Fruit fly (Drosophila melanogaster) whole organism, adult: ENCODE results near the gene Syt1.

Experiments used
- CG11617 ChIP-seq: fragments of 200-800 bp; sonication (Bioruptor generic); optimal IDR thresholded peaks from 2 replicates; lab custom pipeline; 2017; ENCODE audit warnings: mild to moderate bottlenecking, missing biosample characterization, missing genetic modification reagents, missing genetic modification characterization
- CG12768 ChIP-seq: fragments of 200-800 bp; sonication (Bioruptor generic); optimal IDR thresholded peaks from 2 replicates; lab custom pipeline; 2017; ENCODE audit warnings: missing biosample characterization, missing genetic modification characterization, mild to moderate bottlenecking, moderate library complexity, missing genetic modification reagents
- CG14711 ChIP-seq: fragments of 200-800 bp; sonication (Bioruptor generic); optimal IDR thresholded peaks from 2 replicates; lab custom pipeline; 2018; ENCODE audit warnings: missing biosample characterization, mild to moderate bottlenecking, missing genetic modification characterization, moderate library complexity
- CG1620 ChIP-seq: fragments of 200-800 bp; sonication (Bioruptor generic); optimal IDR thresholded peaks from 2 replicates; lab custom pipeline; 2016; ENCODE audit warnings: missing biosample characterization, missing genetic modification characterization
- CG33017 ChIP-seq: fragments of 200-800 bp; sonication (Bioruptor generic); optimal IDR thresholded peaks from 2 replicates; lab custom pipeline; 2018; ENCODE audit warnings: missing biosample characterization, mild to moderate bottlenecking, missing genetic modification characterization, moderate library complexity
- CG5204 ChIP-seq: fragments of 200-800 bp; sonication (Bioruptor generic); optimal IDR thresholded peaks from 2 replicates; lab custom pipeline; 2016; ENCODE audit warnings: missing biosample characterization, missing genetic modification characterization
- CG7045 ChIP-seq: fragments of 200-800 bp; sonication (Bioruptor generic); optimal IDR thresholded peaks from 2 replicates; lab custom pipeline; 2017; ENCODE audit warnings: missing biosample characterization, mild to moderate bottlenecking, missing genetic modification characterization
- CG7101 ChIP-seq: fragments of 200-800 bp; sonication (Bioruptor generic); optimal IDR thresholded peaks from 2 replicates; lab custom pipeline; 2018; ENCODE audit warnings: missing biosample characterization, mild to moderate bottlenecking, missing genetic modification characterization, moderate library complexity
- Clk ChIP-seq: fragments of 200-800 bp; sonication (Bioruptor generic); optimal IDR thresholded peaks from 2 replicates; lab custom pipeline; 2017; ENCODE audit warnings: missing biosample characterization, missing genetic modification characterization
- Crg-1 ChIP-seq: fragments of 200-800 bp; sonication (Bioruptor generic); optimal IDR thresholded peaks from 2 replicates; lab custom pipeline; 2016; ENCODE audit warnings: missing biosample characterization, missing genetic modification characterization
- Hr96 ChIP-seq: fragments of 200-800 bp; sonication (Bioruptor generic); optimal IDR thresholded peaks from 2 replicates; lab custom pipeline; 2016; ENCODE audit warnings: missing biosample characterization, missing genetic modification characterization
- Mnt ChIP-seq: fragments of 200-800 bp; sonication (Bioruptor generic); optimal IDR thresholded peaks from 2 replicates; lab custom pipeline; 2016; ENCODE audit warnings: missing biosample characterization, mild to moderate bottlenecking, missing genetic modification characterization
- bab1 ChIP-seq: fragments of 200-800 bp; sonication (Bioruptor generic); optimal IDR thresholded peaks from 3 replicates; lab custom pipeline; 2019; ENCODE audit warnings: missing biosample characterization, mild to moderate bottlenecking, missing genetic modification characterization, moderate library complexity
- cic ChIP-seq: fragments of 200-800 bp; sonication (Bioruptor generic); optimal IDR thresholded peaks from 2 replicates; lab custom pipeline; 2017; ENCODE audit warnings: missing biosample characterization, mild to moderate bottlenecking, missing genetic modification characterization, moderate library complexity
- cnc ChIP-seq, 2 experiments: fragments of >200 bp; optimal IDR thresholded peaks; 2 replicates each; lab custom pipeline; 2017
- kay ChIP-seq: fragments of 200-800 bp; sonication (Bioruptor generic); peaks from one replicate; lab custom pipeline; 2016; ENCODE audit warnings: missing biosample characterization, missing genetic modification characterization, borderline replicate concordance
- ovo ChIP-seq: fragments of 200-800 bp; sonication (Bioruptor generic); optimal IDR thresholded peaks from 2 replicates; lab custom pipeline; 2016; ENCODE audit warnings: missing biosample characterization, missing genetic modification characterization
- pad ChIP-seq: fragments of 200-800 bp; sonication (Bioruptor generic); optimal IDR thresholded peaks from 3 replicates; lab custom pipeline; 2017; ENCODE audit warnings: missing biosample characterization, missing genetic modification characterization, mild to moderate bottlenecking, moderate library complexity, missing genetic modification reagents
- tj ChIP-seq: fragments of 200-800 bp; sonication (Bioruptor generic); optimal IDR thresholded peaks from 3 replicates; lab custom pipeline; 2017; ENCODE audit warnings: missing biosample characterization, mild to moderate bottlenecking, missing genetic modification characterization, moderate library complexity
- toe ChIP-seq: fragments of 200-800 bp; sonication (Bioruptor generic); optimal IDR thresholded peaks from 2 replicates; lab custom pipeline; 2016; ENCODE audit warnings: missing biosample characterization, missing genetic modification characterization

Gene Syt1

DNA sequence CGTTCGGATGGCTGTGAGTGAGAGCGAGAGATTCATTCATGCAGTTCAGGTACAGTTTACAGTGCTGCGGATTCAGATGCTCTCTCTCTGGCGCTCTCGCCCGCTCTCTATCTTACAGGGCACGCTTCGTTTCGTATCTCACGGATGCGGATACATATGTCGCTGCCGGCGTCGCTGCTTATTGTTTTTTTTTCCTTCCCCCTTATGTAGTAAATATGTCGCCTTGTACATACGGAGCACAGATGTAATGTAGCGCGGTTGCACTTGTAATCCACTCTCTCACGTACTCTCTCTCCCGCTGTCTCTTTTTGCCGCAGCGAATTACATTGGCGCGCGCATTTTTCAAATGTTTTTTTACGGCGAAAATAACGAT, 44.5 kb downstream of the Syt1 start:
- peak; percentile 93 for TF ChIP-seq cic (GFP tag; lab: Kevin White, UChicago)
- TF ChIP-seq Mnt (GFP tag; lab: Kevin White, UChicago), result peak; percentile 76
- TF ChIP-seq tj (GFP tag; lab: Kevin White, UChicago), result no peak

dm6 chr2L:2754437-2755322, 45.1 kb downstream of the Syt1 start:
- TF ChIP-seq CG7045 (peak; percentile 92), cnc (optimal IDR thresholded peaks at IDR 0.05; lab: Kevin White, UChicago) (no peak), CG12768 (GFP tag; lab: Kevin White, UChicago) (peak; percentile 89), toe (peak; percentile 70), CG5204 (GFP tag; lab: Kevin White, UChicago) (no peak), bab1 (peak; percentile 42), pad (peak; percentile 66), Mnt (GFP tag; lab: Kevin White, UChicago) (peak; percentile 56), CG14711 (peak; percentile 77), tj (GFP tag; lab: Kevin White, UChicago) (peak; percentile 3), Clk (GFP tag; lab: Kevin White, UChicago) (peak; percentile 77), Hr96 (GFP tag; lab: Kevin White, UChicago) (peak; percentile 79), CG1620 (no peak), CG33017 (peak; percentile 90), cic (GFP tag; lab: Kevin White, UChicago) (no peak), CG11617 (GFP tag; lab: Kevin White, UChicago) (peak; percentile 88), ovo (peak; percentile 34), Crg-1 (peak; percentile 41), CG7101 (tag; lab: Kevin White, UChicago) (peak; percentile 82), kay (GFP tag; lab: Kevin White, UChicago) (peak; percentile 93)

DNA sequence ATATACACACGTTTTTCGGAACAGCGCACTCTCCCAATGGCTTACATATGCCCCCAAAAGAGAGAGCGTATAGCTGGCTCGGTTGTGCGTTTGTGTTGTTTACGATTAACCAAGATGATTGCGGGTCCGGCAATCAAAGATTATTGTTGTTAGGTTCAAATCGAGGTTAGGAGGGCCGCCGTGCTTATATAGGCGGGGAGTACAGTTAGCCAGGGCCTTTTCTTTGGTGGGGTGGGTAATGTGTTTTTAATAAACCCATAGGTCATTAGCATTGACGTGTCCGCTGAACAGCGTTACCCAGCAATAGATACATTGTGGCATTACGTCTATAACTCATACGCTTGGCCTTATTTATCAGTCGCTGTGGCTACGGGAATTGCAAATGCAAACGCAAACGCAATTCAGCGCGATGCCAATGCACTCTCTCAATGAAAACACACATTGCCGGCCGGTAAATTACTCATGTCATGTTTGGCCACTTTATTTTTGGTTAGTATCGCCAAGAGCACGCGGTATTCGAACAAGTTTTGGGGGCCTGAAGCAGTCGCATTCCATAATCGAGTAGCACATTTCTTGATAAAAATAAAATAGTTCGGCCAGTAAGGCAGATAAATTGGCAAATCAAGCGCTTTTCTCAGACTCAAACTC, 45.9 kb downstream of the Syt1 start:
- no peak for TF ChIP-seq CG14711
- no peak for TF ChIP-seq Clk (GFP tag; lab: Kevin White, UChicago)
- TF ChIP-seq Crg-1, result no peak
- TF ChIP-seq kay (GFP tag; lab: Kevin White, UChicago), result no peak
- TF ChIP-seq CG7101 (tag; lab: Kevin White, UChicago), result no peak
- TF ChIP-seq Hr96 (GFP tag; lab: Kevin White, UChicago), result no peak
- no peak for TF ChIP-seq CG12768 (GFP tag; lab: Kevin White, UChicago)
- no peak for TF ChIP-seq CG1620
- no peak for TF ChIP-seq CG5204 (GFP tag; lab: Kevin White, UChicago)
- no peak for TF ChIP-seq toe
- TF ChIP-seq bab1, result no peak
- TF ChIP-seq pad, result no peak
- peak; percentile 21 for TF ChIP-seq ovo
- TF ChIP-seq CG11617 (GFP tag; lab: Kevin White, UChicago), result no peak
- TF ChIP-seq Mnt (GFP tag; lab: Kevin White, UChicago), result no peak
- peak; percentile 61 for TF ChIP-seq tj (GFP tag; lab: Kevin White, UChicago)
- peak; percentile 79 for TF ChIP-seq cic (GFP tag; lab: Kevin White, UChicago)
- no peak for TF ChIP-seq CG7045
- TF ChIP-seq CG33017, result no peak

DNA sequence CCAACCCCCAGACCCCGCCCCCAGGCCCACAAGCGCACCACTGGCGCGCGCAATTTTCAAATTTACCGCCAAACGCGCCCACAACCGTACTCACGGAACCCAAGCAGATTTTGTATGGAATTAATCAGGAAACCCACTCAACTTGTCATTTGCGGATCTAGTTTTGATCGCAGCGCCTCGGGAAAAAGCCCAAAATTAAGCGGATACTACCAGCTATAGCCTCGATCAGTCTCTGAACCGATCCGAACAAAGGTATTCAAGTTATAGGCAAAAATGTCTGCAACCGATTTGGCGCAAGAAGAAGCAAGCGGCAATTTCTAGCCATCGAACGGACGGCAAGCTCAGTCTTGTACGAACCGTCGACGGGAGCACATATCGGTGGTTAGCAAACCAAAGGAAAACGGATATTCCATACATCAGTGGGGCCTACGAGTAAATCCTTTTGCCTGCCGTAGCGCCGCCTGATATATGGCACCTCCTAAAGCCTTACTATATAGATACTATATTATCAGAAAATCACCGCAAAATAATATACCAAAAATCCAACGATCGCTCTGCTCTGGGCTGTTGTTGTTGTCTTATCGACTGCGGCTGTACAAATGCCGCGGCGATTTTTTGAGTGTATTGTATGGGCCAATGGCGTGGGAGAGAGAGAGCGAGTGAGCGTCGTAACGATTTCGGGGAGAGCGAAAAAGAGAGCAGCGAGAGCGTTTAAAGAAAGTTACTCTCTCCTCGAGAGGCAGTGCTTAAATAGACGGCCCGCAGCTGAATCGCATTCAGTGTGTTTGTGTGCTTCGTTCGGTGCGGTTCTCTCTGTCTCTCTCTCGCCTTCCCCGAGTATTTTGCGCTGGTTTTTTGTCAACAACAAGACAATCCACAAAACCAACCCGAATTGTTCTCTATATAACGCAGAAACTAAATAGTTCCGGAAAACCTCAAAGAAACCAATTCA, 47.0 kb downstream of the Syt1 start, which contains the start of gene Pgk:
TSS of gene Pgk (minus strand) at position 609 of the 952 bp plus-strand sequence.
- TF ChIP-seq tj (GFP tag; lab: Kevin White, UChicago), result peak; percentile 45
- peak; percentile 70 for TF ChIP-seq ovo
- peak; percentile 51 for TF ChIP-seq Crg-1
- TF ChIP-seq Hr96 (GFP tag; lab: Kevin White, UChicago), result peak; percentile 83
- no peak for TF ChIP-seq Clk (GFP tag; lab: Kevin White, UChicago)
- peak; percentile 71 for TF ChIP-seq CG14711
- TF ChIP-seq CG7045, result peak; percentile 75
- peak; percentile 90 for TF ChIP-seq CG33017
- TF ChIP-seq CG7101 (tag; lab: Kevin White, UChicago), result peak; percentile 82
- peak; percentile 78 for TF ChIP-seq Mnt (GFP tag; lab: Kevin White, UChicago)
- TF ChIP-seq CG11617 (GFP tag; lab: Kevin White, UChicago), result peak; percentile 79
- TF ChIP-seq toe, result no peak
- peak; percentile 85 for TF ChIP-seq CG5204 (GFP tag; lab: Kevin White, UChicago)
- peak; percentile 73 for TF ChIP-seq bab1
- peak; percentile 89 for TF ChIP-seq CG12768 (GFP tag; lab: Kevin White, UChicago)
- TF ChIP-seq kay (GFP tag; lab: Kevin White, UChicago), result peak; percentile 62
- no peak for TF ChIP-seq cnc (optimal IDR thresholded peaks at IDR 0.05; lab: Kevin White, UChicago)
- peak; percentile 82 for TF ChIP-seq cic (GFP tag; lab: Kevin White, UChicago)
- peak; percentile 49 for TF ChIP-seq CG1620
- peak; percentile 4 for TF ChIP-seq pad

dm6 chr2L:2751904-2752459, 47.8 kb downstream of the Syt1 start, which contains the start of gene Bacc:
Bacc (plus strand) TSS chr2L:2752445.
- TF ChIP-seq Hr96 (GFP tag; lab: Kevin White, UChicago) (peak; percentile 90), CG12768 (GFP tag; lab: Kevin White, UChicago) (peak; percentile 78), bab1 (peak; percentile 89), Crg-1 (peak; percentile 74), tj (GFP tag; lab: Kevin White, UChicago) (peak; percentile 81), CG7101 (tag; lab: Kevin White, UChicago) (peak; percentile 91), CG7045 (peak; percentile 93), ovo (peak; percentile 63), Clk (GFP tag; lab: Kevin White, UChicago) (peak; percentile 84), CG11617 (GFP tag; lab: Kevin White, UChicago) (peak; percentile 96), cic (GFP tag; lab: Kevin White, UChicago) (no peak), pad (peak; percentile 77), CG14711 (peak; percentile 76), CG33017 (peak; percentile 87), toe (peak; percentile 87), CG5204 (GFP tag; lab: Kevin White, UChicago) (peak; percentile 96), kay (GFP tag; lab: Kevin White, UChicago) (no peak), cnc (optimal IDR thresholded peaks at IDR 0.05; lab: Kevin White, UChicago) (no peak), Mnt (GFP tag; lab: Kevin White, UChicago) (peak; percentile 30), CG1620 (peak; percentile 76)
